Worm (Caenorhabditis elegans): ENCODE data around the gene mrps-18C.

- TF ChIP-seq K02D7.2 (tag; optimal IDR thresholded peaks at IDR 0.05) (no peak), gmeb-2 (tag; optimal IDR thresholded peaks at IDR 0.05) (no peak), unc-55 (GFP tag; optimal IDR thresholded peaks at IDR 0.05) (no peak), odd-2 (tag; optimal IDR thresholded peaks at IDR 0.05) (no peak), tbx-2 (tag; optimal IDR thresholded peaks at IDR 0.05) (no peak), pha-4 (tag; optimal IDR thresholded peaks at IDR 0.05) (no peak), fkh-6 (tag; optimal IDR thresholded peaks at IDR 0.05) (no peak)
These were observed 40.1 kb upstream of the mrps-18C start for ce11 chrIII:4895313-4895712.
